Worm (Caenorhabditis elegans) whole organism, L3 larva: Measurements from ENCODE around the gene Y105C5B.25.
"Not testable (repeated sequence)": the region's sequence is repeated elsewhere in the genome, so short reads cannot be mapped to it uniquely, and the experiment has no call there.

ENCODE experiments used
- ama-1 ChIP-seq: fragments of 150-350 bp; optimal IDR thresholded peaks from 2 replicates; lab custom pipeline; 2018
- nhr-28 ChIP-seq: fragments of 150-350 bp; optimal IDR thresholded peaks from 2 replicates; lab custom pipeline; 2014; ENCODE audit warnings: missing biosample characterization, missing genetic modification characterization
- nhr-77 ChIP-seq: fragments of 150-350 bp; optimal IDR thresholded peaks from 2 replicates; lab custom pipeline; 2014; ENCODE audit warnings: missing biosample characterization, missing genetic modification characterization

- not testable (repeated sequence) for TF ChIP-seq nhr-28; ama-1 (lab: Kevin White, UChicago); nhr-77 (tag; lab: Kevin White, UChicago)
These were observed 20.4 kb upstream of the Y105C5B.25 start for ce11 chrIV:16167331-16167730.
